In genomic region chrII:8059532-8059931, ce11 we compare ENCODE assay signal across 1 worm cellular context.
TF ChIP-seq lines count a peak whose summit lies in the region.

No protein-coding gene starts in this region.

TF ChIP-seq in whole organism, L1 larva, 84 proteins besides CTCF, POLR2A, EP300 and RAD21 (continued from another document):
- no peak for TF ChIP-seq ceh-63 (GFP tag; optimal IDR thresholded peaks at IDR 0.05; lab: Kevin White, UChicago)
- TF ChIP-seq nhr-71 (tag; optimal IDR thresholded peaks at IDR 0.05; lab: Kevin White, UChicago), result peak; percentile 41
- TF ChIP-seq dsc-1 (tag; optimal IDR thresholded peaks at IDR 0.05; lab: Kevin White, UChicago), result peak; percentile 95
- no peak for TF ChIP-seq mef-2 (tag; optimal IDR thresholded peaks at IDR 0.05; lab: Kevin White, UChicago)
- TF ChIP-seq alr-1 (tag; optimal IDR thresholded peaks at IDR 0.05; lab: Kevin White, UChicago; ENCODE audit: borderline replicate concordance), result no peak
- TF ChIP-seq lin-14 (GFP tag; optimal IDR thresholded peaks at IDR 0.05; lab: Kevin White, UChicago), result no peak
- TF ChIP-seq snu-23 (GFP tag; optimal IDR thresholded peaks at IDR 0.05; lab: Kevin White, UChicago), result no peak
- TF ChIP-seq nhr-76 (tag; optimal IDR thresholded peaks at IDR 0.05; lab: Kevin White, UChicago), result no peak
